Fruit fly (Drosophila melanogaster) whole organism, embryonic: ENCODE measurements around the gene p24-1.

Source experiments
- Adf1 ChIP-seq: fragments of 200-800 bp; sonication (Bioruptor generic); IDR thresholded peaks from 2 replicates; pipeline ENCODE4 v1.3.6; 2022; ENCODE audit warnings: missing biosample characterization, missing genetic modification characterization
- Aef1 ChIP-seq: fragments of 200-800 bp; sonication (Bioruptor generic); IDR thresholded peaks from 3 replicates; pipeline ENCODE4 v1.3.6; 2022; ENCODE audit warnings: missing biosample characterization, missing genetic modification characterization
- B-H2 ChIP-seq: fragments of 200-800 bp; sonication (Bioruptor generic); optimal IDR thresholded peaks from 2 replicates; lab custom pipeline; 2018; ENCODE audit warnings: missing biosample characterization, mild to moderate bottlenecking, missing genetic modification characterization
- BtbVII ChIP-seq: fragments of 200-800 bp; sonication (Bioruptor generic); optimal IDR thresholded peaks from 3 replicates; lab custom pipeline; 2017; ENCODE audit warnings: missing biosample characterization, mild to moderate bottlenecking, missing genetic modification characterization
- CG10147 ChIP-seq: fragments of 200-800 bp; sonication (Bioruptor generic); optimal IDR thresholded peaks from 2 replicates; lab custom pipeline; 2019; ENCODE audit warnings: missing biosample characterization, mild to moderate bottlenecking, missing genetic modification characterization, moderate library complexity
- CG10979 ChIP-seq: fragments of 200-800 bp; sonication (Bioruptor generic); optimal IDR thresholded peaks from 2 replicates; lab custom pipeline; 2018; ENCODE audit warnings: missing biosample characterization, mild to moderate bottlenecking, missing genetic modification characterization, moderate library complexity
- CG11504 ChIP-seq: fragments of 200-800 bp; sonication (Bioruptor generic); optimal IDR thresholded peaks from 3 replicates; lab custom pipeline; 2019; ENCODE audit warnings: missing biosample characterization, mild to moderate bottlenecking, missing genetic modification characterization, moderate library complexity
- CG13775 ChIP-seq: fragments of 200-800 bp; sonication (Bioruptor generic); optimal IDR thresholded peaks from 3 replicates; lab custom pipeline; 2017; ENCODE audit warnings: missing biosample characterization, mild to moderate bottlenecking, missing genetic modification characterization
- CG13894 ChIP-seq: fragments of 200-800 bp; sonication (Bioruptor generic); optimal IDR thresholded peaks from 3 replicates; lab custom pipeline; 2018; ENCODE audit warnings: missing biosample characterization, mild to moderate bottlenecking, missing genetic modification characterization, moderate library complexity
- CG14050 ChIP-seq: fragments of 200-800 bp; sonication (Bioruptor generic); IDR thresholded peaks from 3 replicates; pipeline ENCODE4 v1.3.6; 2022; ENCODE audit warnings: missing biosample characterization, missing genetic modification characterization
- CG15601 ChIP-seq: fragments of 200-800 bp; sonication (Bioruptor generic); optimal IDR thresholded peaks from 3 replicates; lab custom pipeline; 2019; ENCODE audit warnings: missing biosample characterization, mild to moderate bottlenecking, missing genetic modification characterization, moderate library complexity
- CG17359 ChIP-seq: fragments of 200-800 bp; sonication (Bioruptor generic); optimal IDR thresholded peaks from 3 replicates; lab custom pipeline; 2018; ENCODE audit warnings: missing biosample characterization, mild to moderate bottlenecking, missing genetic modification characterization, moderate library complexity
- CG17385 ChIP-seq: fragments of 200-800 bp; sonication (Bioruptor generic); optimal IDR thresholded peaks from 3 replicates; lab custom pipeline; 2018; ENCODE audit warnings: missing biosample characterization, mild to moderate bottlenecking, missing genetic modification characterization
- CG1832 ChIP-seq: fragments of 200-800 bp; sonication (Bioruptor generic); optimal IDR thresholded peaks from 2 replicates; lab custom pipeline; 2017; ENCODE audit warnings: missing biosample characterization, mild to moderate bottlenecking, missing genetic modification characterization, inconsistent platforms
- CG3838 ChIP-seq: fragments of 200-800 bp; sonication (Bioruptor generic); optimal IDR thresholded peaks from 3 replicates; lab custom pipeline; 2016; ENCODE audit warnings: missing biosample characterization, missing genetic modification characterization
- CG3847 ChIP-seq: fragments of 200-800 bp; sonication (Bioruptor generic); IDR thresholded peaks from 2 replicates; pipeline ENCODE4 v1.3.6; 2022; ENCODE audit warnings: missing biosample characterization, missing genetic modification characterization
- CG4360 ChIP-seq: fragments of 200-800 bp; sonication (Bioruptor generic); IDR thresholded peaks from 2 replicates; pipeline ENCODE4 v1.3.6; 2022; ENCODE audit warnings: missing biosample characterization, missing genetic modification characterization
- CG4617 ChIP-seq: fragments of 200-800 bp; sonication (Bioruptor generic); optimal IDR thresholded peaks from 3 replicates; lab custom pipeline; 2016; ENCODE audit warnings: missing biosample characterization, missing genetic modification characterization, borderline replicate concordance
- CG6254 ChIP-seq: fragments of 200-800 bp; sonication (Bioruptor generic); optimal IDR thresholded peaks from 3 replicates; lab custom pipeline; 2017; ENCODE audit warnings: mild to moderate bottlenecking, missing biosample characterization, missing genetic modification reagents, missing genetic modification characterization
- CG7839 ChIP-seq: fragments of 200-800 bp; sonication (Bioruptor generic); optimal IDR thresholded peaks from 3 replicates; lab custom pipeline; 2018; ENCODE audit warnings: missing biosample characterization, mild to moderate bottlenecking, missing genetic modification characterization, moderate library complexity
- CG8290 ChIP-seq, 3 experiments: fragments of 200-800 bp; sonication (Bioruptor generic); optimal IDR thresholded peaks; 2 replicates each; lab custom pipeline; 2016 to 2019; ENCODE audit warnings: missing biosample characterization in 3 of 3, missing genetic modification characterization in 3 of 3, mild to moderate bottlenecking in 2 of 3, moderate library complexity in 1 of 3
- CG8924 ChIP-seq: fragments of 200-800 bp; optimal IDR thresholded peaks from 3 replicates; lab custom pipeline; 2019; ENCODE audit warnings: missing biosample characterization, mild to moderate bottlenecking, missing genetic modification characterization, moderate library complexity
- CHES-1-like ChIP-seq: fragments of 200-800 bp; sonication (Bioruptor generic); optimal IDR thresholded peaks from 2 replicates; lab custom pipeline; 2016; ENCODE audit warnings: missing biosample characterization, missing genetic modification characterization
- Dad ChIP-seq: fragments of 200-800 bp; sonication (Bioruptor generic); optimal IDR thresholded peaks from 3 replicates; lab custom pipeline; 2016; ENCODE audit warnings: missing biosample characterization, missing genetic modification characterization
- HLHmδ ChIP-seq: fragments of 200-800 bp; sonication (Bioruptor generic); optimal IDR thresholded peaks from 2 replicates; lab custom pipeline; 2018; ENCODE audit warnings: missing biosample characterization, mild to moderate bottlenecking, missing genetic modification characterization, moderate library complexity
- MESR4 ChIP-seq: fragments of 200-800 bp; sonication (Bioruptor generic); optimal IDR thresholded peaks from 2 replicates; lab custom pipeline; 2018; ENCODE audit warnings: missing biosample characterization, mild to moderate bottlenecking, missing genetic modification characterization, moderate library complexity
- MTF-1 ChIP-seq: fragments of 200-800 bp; sonication (Bioruptor generic); optimal IDR thresholded peaks from 2 replicates; lab custom pipeline; 2018; ENCODE audit warnings: missing biosample characterization, mild to moderate bottlenecking, missing genetic modification characterization, borderline replicate concordance
- Oli ChIP-seq: fragments of 200-800 bp; sonication (Bioruptor generic); optimal IDR thresholded peaks from 2 replicates; lab custom pipeline; 2018; ENCODE audit warnings: missing biosample characterization, mild to moderate bottlenecking, missing genetic modification characterization, moderate library complexity
- Sry-δ ChIP-seq: fragments of 200-800 bp; sonication (Bioruptor generic); optimal IDR thresholded peaks from 2 replicates; lab custom pipeline; 2016; ENCODE audit warnings: missing biosample characterization, missing genetic modification characterization
- Trl ChIP-seq, 3 experiments: fragments of >200 bp in 2 of 3; fragments of 200-800 bp in 1 of 3; sonication (Bioruptor generic) in 1 of 3; optimal IDR thresholded peaks; 2 replicates in 1 of 3; 3 replicates in 2 of 3; lab custom pipeline; 2016 to 2017; ENCODE audit warnings: missing biosample characterization in 1 of 3, missing genetic modification characterization in 1 of 3
- cg ChIP-seq: fragments of 200-800 bp; sonication (Bioruptor generic); optimal IDR thresholded peaks from 3 replicates; lab custom pipeline; 2019; ENCODE audit warnings: missing biosample characterization, mild to moderate bottlenecking, missing genetic modification characterization, moderate library complexity
- eyg ChIP-seq: fragments of 200-800 bp; sonication (Bioruptor generic); optimal IDR thresholded peaks from 3 replicates; lab custom pipeline; 2016; ENCODE audit warnings: missing biosample characterization, missing genetic modification characterization
- fd3F ChIP-seq: fragments of 200-800 bp; sonication (Bioruptor generic); optimal IDR thresholded peaks from 2 replicates; lab custom pipeline; 2018; ENCODE audit warnings: missing biosample characterization, mild to moderate bottlenecking, missing genetic modification characterization, moderate library complexity
- ftz-f1 ChIP-seq: fragments of 200-800 bp; sonication (Bioruptor generic); optimal IDR thresholded peaks from 2 replicates; lab custom pipeline; 2016; ENCODE audit warnings: missing biosample characterization, missing genetic modification characterization
- hth ChIP-seq: fragments of >200 bp; optimal IDR thresholded peaks from 2 replicates; lab custom pipeline; 2017; ENCODE audit warnings: inconsistent platforms
- insv ChIP-seq, 2 experiments: fragments of 200-800 bp; sonication (Bioruptor generic); optimal IDR thresholded peaks; 3 replicates each; lab custom pipeline; 2016 to 2018; ENCODE audit warnings: missing biosample characterization in 2 of 2, missing genetic modification characterization in 2 of 2
- jumu ChIP-seq: fragments of 200-800 bp; sonication (Bioruptor generic); optimal IDR thresholded peaks from 3 replicates; lab custom pipeline; 2016; ENCODE audit warnings: missing biosample characterization, missing genetic modification characterization
- lab ChIP-seq: fragments of 200-800 bp; sonication (Bioruptor generic); optimal IDR thresholded peaks from 3 replicates; lab custom pipeline; 2017; ENCODE audit warnings: missing biosample characterization, missing genetic modification characterization, mild to moderate bottlenecking, moderate library complexity, missing genetic modification reagents
- mam ChIP-seq: fragments of 200-800 bp; sonication (Bioruptor generic); optimal IDR thresholded peaks from 3 replicates; lab custom pipeline; 2016; ENCODE audit warnings: missing biosample characterization, missing genetic modification characterization
- org-1 ChIP-seq: fragments of 200-800 bp; sonication (Bioruptor generic); optimal IDR thresholded peaks from 2 replicates; lab custom pipeline; 2017; ENCODE audit warnings: missing biosample characterization, missing genetic modification characterization
- pfk ChIP-seq: fragments of 200-800 bp; sonication (Bioruptor generic); optimal IDR thresholded peaks from 2 replicates; lab custom pipeline; 2018; ENCODE audit warnings: missing biosample characterization, mild to moderate bottlenecking, missing genetic modification characterization, moderate library complexity
- pros ChIP-seq: fragments of 200-800 bp; sonication (Bioruptor generic); optimal IDR thresholded peaks from 3 replicates; lab custom pipeline; 2019; ENCODE audit warnings: missing biosample characterization, mild to moderate bottlenecking, missing genetic modification characterization, moderate library complexity
- psq ChIP-seq: fragments of 200-800 bp; sonication (Bioruptor generic); optimal IDR thresholded peaks from 2 replicates; lab custom pipeline; 2017; ENCODE audit warnings: missing biosample characterization, missing genetic modification characterization
- sens ChIP-seq: fragments of 200-800 bp; sonication (Bioruptor generic); peaks from one replicate; lab custom pipeline; 2016; ENCODE audit warnings: missing biosample characterization, missing genetic modification characterization
- slp2 ChIP-seq: fragments of 200-800 bp; sonication (Bioruptor generic); optimal IDR thresholded peaks from 2 replicates; lab custom pipeline; 2016; ENCODE audit warnings: missing biosample characterization, missing genetic modification characterization
- sqz ChIP-seq: fragments of 200-800 bp; sonication (Bioruptor generic); optimal IDR thresholded peaks from 3 replicates; lab custom pipeline; 2018; ENCODE audit warnings: missing biosample characterization, mild to moderate bottlenecking, missing genetic modification characterization
- stwl ChIP-seq: fragments of 200-800 bp; sonication (Bioruptor generic); optimal IDR thresholded peaks from 3 replicates; lab custom pipeline; 2018; ENCODE audit warnings: missing biosample characterization, mild to moderate bottlenecking, missing genetic modification characterization, moderate library complexity
- wor ChIP-seq: fragments of 200-800 bp; sonication (Bioruptor generic); IDR thresholded peaks from 2 replicates; pipeline ENCODE4 v1.3.6; 2022; ENCODE audit warnings: missing biosample characterization, missing genetic modification characterization
- yki ChIP-seq: fragments of >200 bp; optimal IDR thresholded peaks from 3 replicates; lab custom pipeline; 2018

The p24-1 gene

DNA sequence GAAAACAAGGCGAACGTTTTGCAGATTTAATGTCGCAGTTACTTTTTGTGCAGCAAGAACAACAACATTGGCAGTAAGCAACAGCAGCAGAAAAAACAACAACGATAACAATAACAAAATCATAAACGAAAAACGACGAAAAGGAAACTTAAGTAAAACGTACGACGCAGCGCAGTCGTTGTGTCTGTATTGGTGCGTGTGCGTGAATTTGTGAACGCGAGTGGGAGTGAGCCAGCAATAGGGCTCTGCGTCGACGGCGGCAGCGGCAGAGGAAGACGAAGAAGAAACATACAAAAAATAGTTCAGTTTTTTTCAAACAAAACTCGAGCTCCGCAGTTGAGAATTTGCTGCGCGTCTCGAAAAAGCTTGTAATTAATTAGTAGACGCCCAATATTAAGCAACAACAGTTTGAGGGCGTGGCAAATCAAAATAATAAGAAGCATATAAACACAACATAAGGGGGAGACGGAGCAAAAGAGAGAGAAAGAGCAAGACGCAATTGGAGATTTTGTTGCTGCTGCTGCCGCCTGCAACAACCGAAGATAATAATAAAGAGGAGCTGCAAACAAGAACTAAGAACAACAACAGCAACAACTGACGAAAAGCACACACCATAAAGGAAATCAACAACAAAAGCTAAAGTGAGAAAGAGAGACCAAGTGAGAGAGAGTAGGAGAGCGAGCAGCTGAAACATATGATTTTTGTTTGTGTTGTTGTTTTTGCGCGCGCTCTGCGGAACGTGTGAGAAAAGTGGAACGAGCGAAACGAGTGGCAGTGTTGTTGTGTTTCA, 35.0 kb downstream of the p24-1 start (continued):
- TF ChIP-seq stwl (tag; lab: Kevin White, UChicago) (no peak), B-H2 (GFP tag; lab: Kevin White, UChicago) (no peak), CG1832 (GFP tag; lab: Kevin White, UChicago) (peak; percentile 47), jumu (GFP tag; lab: Kevin White, UChicago) (no peak), psq (GFP tag; lab: Kevin White, UChicago) (peak; percentile 72), CG10979 (tag; lab: Kevin White, UChicago) (no peak), fd3F (GFP tag; lab: Kevin White, UChicago) (no peak), CG8924 (tag; lab: Kevin White, UChicago) (peak; percentile 30), yki (peak; percentile 10), CG3838 (GFP tag; lab: Kevin White, UChicago) (no peak), CG4360 (peak; percentile 93), CG6254 (GFP tag; lab: Kevin White, UChicago) (no peak), CG8290 (GFP tag; optimal IDR thresholded peaks at IDR 0.05; lab: Kevin White, UChicago) (no peak), CG8290 (tag; optimal IDR thresholded peaks at IDR 0.05; lab: Kevin White, UChicago) (peak in 1 of 2 experiments; percentile 16), org-1 (GFP tag; lab: Kevin White, UChicago) (no peak), CG3847 (GFP tag; lab: Robert Waterston, UW) (no peak), cg (peak; percentile 74), CHES-1-like (GFP tag; lab: Kevin White, UChicago) (peak; percentile 60), HLHmδ (GFP tag; lab: Kevin White, UChicago) (peak; percentile 36), CG4617 (GFP tag; lab: Kevin White, UChicago) (no peak), insv (GFP tag; optimal IDR thresholded peaks at IDR 0.05; lab: Kevin White, UChicago) (no peak), hth (lab: Kevin White, UChicago) (no peak), pros (GFP tag; lab: Kevin White, UChicago) (peak; percentile 61), CG15601 (tag; lab: Kevin White, UChicago) (peak; percentile 21), Adf1 (GFP tag; lab: Robert Waterston, UW) (peak; percentile 98), CG17385 (GFP tag; lab: Kevin White, UChicago) (peak; percentile 88), sens (GFP tag; lab: Kevin White, UChicago) (peak; percentile 40), wor (no peak), CG13775 (GFP tag; lab: Kevin White, UChicago) (no peak), ftz-f1 (GFP tag; lab: Kevin White, UChicago) (no peak), CG14050 (no peak), sqz (GFP tag; lab: Kevin White, UChicago) (no peak), MESR4 (GFP tag; lab: Kevin White, UChicago) (peak; percentile 19), Sry-δ (GFP tag; lab: Kevin White, UChicago) (no peak), slp2 (GFP tag; lab: Kevin White, UChicago) (no peak), CG11504 (tag; lab: Kevin White, UChicago) (peak; percentile 13), BtbVII (GFP tag; lab: Kevin White, UChicago) (peak; percentile 11), Aef1 (peak; percentile 81), Dad (GFP tag; lab: Kevin White, UChicago) (no peak), CG10147 (GFP tag; lab: Kevin White, UChicago) (no peak), eyg (GFP tag; lab: Kevin White, UChicago) (no peak), lab (peak; percentile 28), mam (GFP tag; lab: Kevin White, UChicago) (no peak), MTF-1 (GFP tag; lab: Kevin White, UChicago) (peak; percentile 20), Trl (optimal IDR thresholded peaks at IDR 0.05; lab: Kevin White, UChicago) (peak; percentile 79 to 91), Trl (GFP tag; optimal IDR thresholded peaks at IDR 0.05; lab: Kevin White, UChicago) (peak; percentile 56), CG7839 (tag; lab: Kevin White, UChicago) (no peak), pfk (GFP tag; lab: Kevin White, UChicago) (peak; percentile 99), CG17359 (tag; lab: Kevin White, UChicago) (no peak), CG13894 (tag; lab: Kevin White, UChicago) (no peak), Oli (tag; lab: Kevin White, UChicago) (no peak)
